Worm (Caenorhabditis elegans) whole organism, L4 larva: Measurements from ENCODE around the gene irld-63.

Experiments
- D1046.2 ChIP-seq: fragments of 200-800 bp; sonication (Bioruptor generic); IDR thresholded peaks from 2 replicates; pipeline ENCODE4 v1.3.6; 2022; ENCODE audit warnings: missing genetic modification characterization, missing compliant biosample characterization
- F37D6.2 ChIP-seq: sonication (generic microtip); optimal IDR thresholded peaks from 2 replicates; lab custom pipeline; 2016; ENCODE audit warnings: mild to moderate bottlenecking, missing genetic modification characterization, missing compliant biosample characterization
- R02D3.7 ChIP-seq: fragments of 150-350 bp; sonication (generic microtip); optimal IDR thresholded peaks from 3 replicates; lab custom pipeline; 2014; ENCODE audit warnings: missing biosample characterization, missing genetic modification characterization
- T20F7.1 ChIP-seq: fragments of 200-800 bp; sonication (Bioruptor generic); optimal IDR thresholded peaks from 2 replicates; lab custom pipeline; 2018; ENCODE audit warnings: mild to moderate bottlenecking, missing genetic modification characterization, missing compliant biosample characterization
- T26A8.4 ChIP-seq: fragments of 200-800 bp; sonication (Bioruptor generic); IDR thresholded peaks from 2 replicates; pipeline ENCODE4 v1.3.6; 2022; ENCODE audit warnings: missing genetic modification characterization, missing compliant biosample characterization
- Y105C5A.15 ChIP-seq: fragments of 200-800 bp; sonication (Bioruptor generic); IDR thresholded peaks from 2 replicates; pipeline ENCODE4 v1.3.6; 2022; ENCODE audit warnings: missing genetic modification characterization, missing compliant biosample characterization
- Y5F2A.4 ChIP-seq: fragments of 200-800 bp; sonication (Bioruptor generic); optimal IDR thresholded peaks from 2 replicates; lab custom pipeline; 2018; ENCODE audit warnings: mild to moderate bottlenecking, missing genetic modification characterization, missing compliant biosample characterization
- Y75B8A.6 ChIP-seq: fragments of 200-800 bp; sonication (Bioruptor generic); IDR thresholded peaks from 2 replicates; pipeline ENCODE4 v1.3.6; 2022; ENCODE audit warnings: missing genetic modification reagents, missing genetic modification characterization, missing compliant biosample characterization
- aha-1 ChIP-seq: fragments of 150-350 bp; peaks from one replicate; lab custom pipeline; 2014; ENCODE audit warnings: missing biosample characterization, missing genetic modification characterization
- arid-1 ChIP-seq: fragments of 200-800 bp; sonication (Bioruptor generic); conservative IDR thresholded peaks from 2 replicates; pipeline ENCODE4 v1.3.6; 2022; ENCODE audit warnings: missing genetic modification reagents, missing genetic modification characterization, missing compliant biosample characterization
- ceh-20 ChIP-seq: fragments of 200-800 bp; sonication (Bioruptor generic); IDR thresholded peaks from 2 replicates; pipeline ENCODE4 v1.3.6; 2022; ENCODE audit warnings: missing genetic modification reagents, missing genetic modification characterization, missing compliant biosample characterization
- ceh-32 ChIP-seq: sonication (generic microtip); optimal IDR thresholded peaks from 2 replicates; lab custom pipeline; 2016; ENCODE audit warnings: mild to moderate bottlenecking, missing genetic modification characterization, missing compliant biosample characterization; ENCODE audit not compliant: poor library complexity
- ceh-62 ChIP-seq: sonication (generic microtip); optimal IDR thresholded peaks from 2 replicates; lab custom pipeline; 2017; ENCODE audit warnings: missing biosample characterization, missing genetic modification characterization
- ces-1 ChIP-seq: fragments of 150-350 bp; sonication (generic microtip); optimal IDR thresholded peaks from 4 replicates; lab custom pipeline; 2014; ENCODE audit warnings: missing biosample characterization, missing genetic modification reagents, missing genetic modification characterization
- ctbp-1 ChIP-seq: fragments of 200-800 bp; sonication (Bioruptor generic); IDR thresholded peaks from 2 replicates; pipeline ENCODE4 v1.3.6; 2022; ENCODE audit warnings: missing genetic modification reagents, missing genetic modification characterization, missing compliant biosample characterization
- daf-8 ChIP-seq: fragments of 200-800 bp; sonication (Bioruptor generic); IDR thresholded peaks from 2 replicates; pipeline ENCODE4 v1.3.6; 2022; ENCODE audit warnings: missing genetic modification characterization, missing compliant biosample characterization
- dmd-6 ChIP-seq: fragments of 200-800 bp; sonication (Bioruptor generic); IDR thresholded peaks from 2 replicates; pipeline ENCODE4 v1.3.6; 2022; ENCODE audit warnings: missing genetic modification reagents, missing genetic modification characterization, missing compliant biosample characterization
- dmd-9 ChIP-seq: fragments of 200-800 bp; sonication (Bioruptor generic); IDR thresholded peaks from 2 replicates; pipeline ENCODE4 v1.3.6; 2022; ENCODE audit warnings: missing genetic modification reagents, missing genetic modification characterization, missing compliant biosample characterization
- dve-1 ChIP-seq: sonication (generic microtip); optimal IDR thresholded peaks from 2 replicates; lab custom pipeline; 2017; ENCODE audit warnings: antibody characterized with exemption, mild to moderate bottlenecking, missing genetic modification characterization, missing compliant biosample characterization; ENCODE audit not compliant: insufficient read depth
- egl-43 ChIP-seq: fragments of 200-800 bp; sonication (Bioruptor generic); IDR thresholded peaks from 2 replicates; pipeline ENCODE4 v1.3.6; 2022; ENCODE audit warnings: missing genetic modification reagents, missing genetic modification characterization, missing compliant biosample characterization
- fos-1 ChIP-seq: fragments of 150-350 bp; optimal IDR thresholded peaks from 2 replicates; lab custom pipeline; 2014; ENCODE audit warnings: missing biosample characterization, missing genetic modification characterization
- gei-8 ChIP-seq: fragments of 200-800 bp; sonication (Bioruptor generic); optimal IDR thresholded peaks from 2 replicates; lab custom pipeline; 2018; ENCODE audit warnings: mild to moderate bottlenecking, missing genetic modification characterization, missing compliant biosample characterization
- hlh-11 ChIP-seq: fragments of 200-800 bp; sonication (Bioruptor generic); optimal IDR thresholded peaks from 2 replicates; lab custom pipeline; 2018; ENCODE audit warnings: mild to moderate bottlenecking, missing genetic modification characterization, missing compliant biosample characterization
- hlh-30 ChIP-seq: sonication (generic microtip); optimal IDR thresholded peaks from 2 replicates; lab custom pipeline; 2017; ENCODE audit warnings: antibody characterized with exemption, mild to moderate bottlenecking, missing genetic modification characterization, missing compliant biosample characterization; ENCODE audit not compliant: insufficient read depth
- hmg-1.1 ChIP-seq: fragments of 200-800 bp; sonication (Bioruptor generic); IDR thresholded peaks from 2 replicates; pipeline ENCODE4 v1.3.6; 2022; ENCODE audit warnings: missing genetic modification reagents, missing genetic modification characterization, missing compliant biosample characterization
- lim-7 ChIP-seq: fragments of 200-800 bp; sonication (Bioruptor generic); IDR thresholded peaks from 2 replicates; pipeline ENCODE4 v1.3.6; 2022; ENCODE audit warnings: missing genetic modification characterization, missing compliant biosample characterization
- lin-1 ChIP-seq: fragments of 200-800 bp; sonication (Bioruptor generic); IDR thresholded peaks from 2 replicates; pipeline ENCODE4 v1.3.6; 2022; ENCODE audit warnings: missing genetic modification reagents, missing genetic modification characterization, missing compliant biosample characterization
- lin-29 ChIP-seq: fragments of 200-800 bp; sonication (Bioruptor generic); IDR thresholded peaks from 2 replicates; pipeline ENCODE4 v1.3.6; 2022; ENCODE audit warnings: missing genetic modification reagents, missing genetic modification characterization, missing compliant biosample characterization
- lin-39 ChIP-seq: fragments of 150-350 bp; optimal IDR thresholded peaks from 2 replicates; lab custom pipeline; 2014; ENCODE audit warnings: missing biosample characterization, missing genetic modification reagents, missing genetic modification characterization
- lsy-2 ChIP-seq, 2 experiments: fragments of 150-350 bp in 1 of 2; sonication (generic microtip) in 1 of 2; optimal IDR thresholded peaks; 2 replicates each; lab custom pipeline; 2014 to 2017; ENCODE audit warnings: missing biosample characterization in 2 of 2, missing genetic modification characterization in 2 of 2
- madf-9 ChIP-seq: fragments of 200-800 bp; sonication (Bioruptor generic); conservative IDR thresholded peaks from 2 replicates; pipeline ENCODE4 v1.3.6; 2022; ENCODE audit warnings: missing genetic modification reagents, missing genetic modification characterization, missing compliant biosample characterization
- mdl-1 ChIP-seq, 2 experiments: fragments of 150-350 bp in 1 of 2; sonication (generic microtip) in 1 of 2; optimal IDR thresholded peaks; 2 replicates each; lab custom pipeline; 2014 to 2017; ENCODE audit warnings: missing biosample characterization in 2 of 2, missing genetic modification characterization in 2 of 2
- mdt-29 ChIP-seq: fragments of 200-800 bp; sonication (Bioruptor generic); IDR thresholded peaks from 2 replicates; pipeline ENCODE4 v1.3.6; 2022; ENCODE audit warnings: missing genetic modification reagents, missing genetic modification characterization, missing compliant biosample characterization
- mep-1 ChIP-seq: fragments of 150-350 bp; sonication (generic microtip); optimal IDR thresholded peaks from 3 replicates; lab custom pipeline; 2014; ENCODE audit warnings: missing biosample characterization, missing genetic modification characterization
- mxl-3 ChIP-seq: fragments of 200-800 bp; sonication (Bioruptor generic); optimal IDR thresholded peaks from 2 replicates; lab custom pipeline; 2018; ENCODE audit warnings: mild to moderate bottlenecking, missing genetic modification characterization, missing compliant biosample characterization
- nhr-10 ChIP-seq: fragments of 150-350 bp; optimal IDR thresholded peaks from 2 replicates; lab custom pipeline; 2014; ENCODE audit warnings: missing biosample characterization, missing genetic modification characterization
- nhr-102 ChIP-seq: sonication (generic microtip); optimal IDR thresholded peaks from 2 replicates; lab custom pipeline; 2016; ENCODE audit warnings: mild to moderate bottlenecking, missing genetic modification characterization, moderate library complexity, missing compliant biosample characterization
- nhr-111 ChIP-seq: fragments of 200-800 bp; sonication (Bioruptor generic); optimal IDR thresholded peaks from 2 replicates; lab custom pipeline; 2018; ENCODE audit warnings: mild to moderate bottlenecking, missing genetic modification characterization, missing compliant biosample characterization
- nhr-41 ChIP-seq: fragments of 200-800 bp; sonication (Bioruptor generic); IDR thresholded peaks from 2 replicates; pipeline ENCODE4 v1.3.6; 2022; ENCODE audit warnings: missing genetic modification reagents, missing genetic modification characterization, missing compliant biosample characterization
- nhr-42 ChIP-seq: fragments of 200-800 bp; sonication (Bioruptor generic); IDR thresholded peaks from 2 replicates; pipeline ENCODE4 v1.3.6; 2022; ENCODE audit warnings: missing genetic modification characterization, missing compliant biosample characterization
- nhr-48 ChIP-seq: sonication (generic microtip); optimal IDR thresholded peaks from 2 replicates; lab custom pipeline; 2016; ENCODE audit warnings: mild to moderate bottlenecking, missing genetic modification characterization, missing compliant biosample characterization
- pha-4 ChIP-seq, 2 experiments: fragments of 150-350 bp in 1 of 2; fragments of 200-800 bp in 1 of 2; sonication (Bioruptor generic) in 1 of 2; IDR thresholded peaks in 1 of 2; optimal IDR thresholded peaks in 1 of 2; 2 replicates each; pipeline versions ENCODE4 v1.3.6 to Lab custom; 2014 to 2022; ENCODE audit warnings: missing genetic modification characterization in 2 of 2, missing genetic modification reagents in 2 of 2, missing biosample characterization in 1 of 2, missing compliant biosample characterization in 1 of 2
- spr-3 ChIP-seq: fragments of 200-800 bp; sonication (Bioruptor generic); optimal IDR thresholded peaks from 2 replicates; lab custom pipeline; 2018; ENCODE audit warnings: mild to moderate bottlenecking, missing genetic modification characterization, missing compliant biosample characterization
- unc-39 ChIP-seq: sonication (generic microtip); optimal IDR thresholded peaks from 2 replicates; lab custom pipeline; 2017; ENCODE audit warnings: missing biosample characterization, missing genetic modification characterization
- unc-62 ChIP-seq, 3 experiments: fragments of 150-350 bp in 1 of 3; sonication (generic microtip); optimal IDR thresholded peaks in 2 of 3; peaks in 1 of 3; 1 replicate in 1 of 3; 2 replicates in 2 of 3; lab custom pipeline; 2014 to 2017; ENCODE audit warnings: missing biosample characterization in 3 of 3, missing genetic modification characterization in 3 of 3, missing genetic modification reagents in 3 of 3, missing genotype in 1 of 3
- zag-1 ChIP-seq: fragments of 150-350 bp; optimal IDR thresholded peaks from 2 replicates; lab custom pipeline; 2014; ENCODE audit warnings: missing biosample characterization, missing genetic modification characterization
- zfp-2 ChIP-seq: sonication (generic microtip); optimal IDR thresholded peaks from 2 replicates; lab custom pipeline; 2016; ENCODE audit warnings: mild to moderate bottlenecking, missing genetic modification characterization, missing compliant biosample characterization
- zfp-3 ChIP-seq: fragments of 200-800 bp; sonication (Bioruptor generic); conservative IDR thresholded peaks from 2 replicates; pipeline ENCODE4 v1.3.6; 2022; ENCODE audit warnings: missing genetic modification reagents, missing genetic modification characterization, missing compliant biosample characterization
- zip-2 ChIP-seq: fragments of 150-350 bp; optimal IDR thresholded peaks from 2 replicates; lab custom pipeline; 2014; ENCODE audit warnings: missing biosample characterization, missing genetic modification characterization

irld-63 gene

ce11 chrII:2962531-2963164 lies 32.1 kb downstream of the irld-63 start:
- TF ChIP-seq gei-8 (GFP tag; lab: Kevin White, UChicago), result no peak
- TF ChIP-seq dmd-9 (GFP tag; lab: Robert Waterston, UW), result no peak
- TF ChIP-seq ceh-20 (GFP tag; lab: Robert Waterston, UW), result no peak
- no peak for TF ChIP-seq D1046.2 (GFP tag; lab: Robert Waterston, UW)
- no peak for TF ChIP-seq nhr-102
- TF ChIP-seq unc-39 (tag; lab: Kevin White, UChicago), result no peak
- 0 out of 2 replicates have a peak, but pooled peaks have one; percentile 32 for TF ChIP-seq egl-43
- TF ChIP-seq lin-1, result no peak
- TF ChIP-seq nhr-48 (tag; lab: Kevin White, UChicago), result no peak
- no peak for TF ChIP-seq madf-9 (GFP tag; lab: Robert Waterston, UW)
- TF ChIP-seq lsy-2 (tag; optimal IDR thresholded peaks at IDR 0.05; lab: Kevin White, UChicago), result peak in 1 of 2 experiments; percentile 23
- TF ChIP-seq mdt-29 (GFP tag; lab: Robert Waterston, UW), result no peak
- TF ChIP-seq hmg-1.1 (GFP tag; lab: Robert Waterston, UW), result peak; percentile 55; the same call in 1 of the 2 replicates
- TF ChIP-seq ceh-32 (tag; lab: Kevin White, UChicago), result no peak
- peak; percentile 60; the same call in 1 of the 2 replicates for TF ChIP-seq ctbp-1
- TF ChIP-seq fos-1 (tag; lab: Kevin White, UChicago), result no peak
- TF ChIP-seq nhr-42 (GFP tag; lab: Robert Waterston, UW), result no peak
- peak; percentile 72 for TF ChIP-seq hlh-30 (tag; lab: Kevin White, UChicago)
- peak; percentile 23 for TF ChIP-seq F37D6.2 (tag; lab: Kevin White, UChicago)
- TF ChIP-seq Y75B8A.6 (GFP tag; lab: Robert Waterston, UW), result no peak
- no peak for TF ChIP-seq mxl-3
- TF ChIP-seq Y105C5A.15 (GFP tag; lab: Robert Waterston, UW), result no peak
- TF ChIP-seq daf-8 (GFP tag; lab: Robert Waterston, UW), result no peak
- no peak for TF ChIP-seq zag-1 (tag; lab: Kevin White, UChicago)
- TF ChIP-seq spr-3 (GFP tag; lab: Kevin White, UChicago), result no peak
- TF ChIP-seq pha-4 (GFP tag; IDR thresholded peaks at IDR 0.05; lab: Robert Waterston, UW), result no peak
- TF ChIP-seq pha-4 (tag; optimal IDR thresholded peaks at IDR 0.05; lab: Kevin White, UChicago), result no peak
- no peak for TF ChIP-seq arid-1 (GFP tag; lab: Robert Waterston, UW)
- no peak for TF ChIP-seq lin-39
- no peak for TF ChIP-seq zfp-2 (tag; lab: Kevin White, UChicago)
- no peak for TF ChIP-seq dmd-6 (GFP tag; lab: Robert Waterston, UW)
- no peak for TF ChIP-seq T20F7.1 (GFP tag; lab: Kevin White, UChicago)
- TF ChIP-seq dve-1 (tag; lab: Kevin White, UChicago), result no peak
- TF ChIP-seq lin-29 (GFP tag; lab: Robert Waterston, UW), result no peak
- peak; percentile 18 for TF ChIP-seq hlh-11
- TF ChIP-seq zfp-3 (GFP tag; lab: Robert Waterston, UW), result no peak
- no peak for TF ChIP-seq unc-62 (GFP tag; optimal IDR thresholded peaks at IDR 0.05 in 1 of 2; lab: Kevin White, UChicago)
- TF ChIP-seq unc-62 (tag; optimal IDR thresholded peaks at IDR 0.05; lab: Kevin White, UChicago), result no peak
- peak; percentile 21 for TF ChIP-seq ces-1 (GFP tag; lab: Kevin White, UChicago)
- no peak for TF ChIP-seq lim-7 (GFP tag; lab: Robert Waterston, UW)
- TF ChIP-seq mdl-1 (tag; optimal IDR thresholded peaks at IDR 0.05; lab: Kevin White, UChicago), result peak; percentile 71 to 95
- TF ChIP-seq nhr-10 (tag; lab: Kevin White, UChicago), result no peak
- no peak for TF ChIP-seq Y5F2A.4 (GFP tag; lab: Kevin White, UChicago)
- no peak for TF ChIP-seq nhr-111 (GFP tag; lab: Kevin White, UChicago)
- peak; percentile 93 for TF ChIP-seq aha-1 (tag; lab: Kevin White, UChicago)
- no peak for TF ChIP-seq T26A8.4 (GFP tag; lab: Robert Waterston, UW)
- TF ChIP-seq ceh-62 (tag; lab: Kevin White, UChicago), result no peak
- no peak for TF ChIP-seq R02D3.7
- no peak for TF ChIP-seq nhr-41 (GFP tag; lab: Robert Waterston, UW)
- TF ChIP-seq mep-1 (tag; lab: Kevin White, UChicago), result no peak
- TF ChIP-seq zip-2 (tag; lab: Kevin White, UChicago), result no peak
